Fruit fly (Drosophila melanogaster) ovary, adult (tissue): ENCODE data around the gene CG32228.
A peak's percentile ranks its signal among the peaks of the same experiment; 100 is the strongest.

Experiments used
- CG17801 ChIP-seq: fragments of 200-800 bp; optimal IDR thresholded peaks from 2 replicates; lab custom pipeline; 2019; ENCODE audit warnings: missing biosample characterization, mild to moderate bottlenecking, missing genetic modification characterization, moderate library complexity; ENCODE audit not compliant: partially characterized antibody

Gene CG32228

dm6 chr3L:20265514-20265913 lies at the start of gene CG32228:
TSS of gene CG32228 (plus strand) at chr3L:20265814.
- TF ChIP-seq CG17801 (GFP tag; lab: Kevin White, UChicago): no peak

dm6 chr3L:20220374-20220773 lies 45.2 kb upstream of the CG32228 start, which contains the start of gene CG6933:
TSS of gene CG6933 (minus strand) at chr3L:20220420.
- TF ChIP-seq CG17801 (GFP tag; lab: Kevin White, UChicago): no peak

DNA sequence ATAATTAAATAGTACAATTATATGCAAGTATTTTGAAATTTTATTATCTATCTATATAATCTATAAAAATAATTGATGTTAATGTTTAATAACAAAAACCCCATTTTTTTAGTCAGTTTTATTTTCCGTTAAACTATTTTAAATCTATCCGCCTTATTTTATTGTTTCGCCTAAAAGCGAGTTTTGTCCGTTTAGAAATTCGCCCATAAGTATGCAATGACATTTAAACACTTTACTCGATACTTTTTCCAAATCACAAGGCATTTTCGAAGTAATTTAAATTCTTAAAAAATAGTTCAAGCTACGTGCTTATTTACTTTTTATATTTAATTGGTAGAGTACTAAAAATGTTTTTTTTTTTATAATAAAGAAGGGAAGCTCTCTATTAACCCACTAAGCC lies 44.7 kb upstream of the CG32228 start:
- no peak for TF ChIP-seq CG17801 (GFP tag; lab: Kevin White, UChicago)

DNA sequence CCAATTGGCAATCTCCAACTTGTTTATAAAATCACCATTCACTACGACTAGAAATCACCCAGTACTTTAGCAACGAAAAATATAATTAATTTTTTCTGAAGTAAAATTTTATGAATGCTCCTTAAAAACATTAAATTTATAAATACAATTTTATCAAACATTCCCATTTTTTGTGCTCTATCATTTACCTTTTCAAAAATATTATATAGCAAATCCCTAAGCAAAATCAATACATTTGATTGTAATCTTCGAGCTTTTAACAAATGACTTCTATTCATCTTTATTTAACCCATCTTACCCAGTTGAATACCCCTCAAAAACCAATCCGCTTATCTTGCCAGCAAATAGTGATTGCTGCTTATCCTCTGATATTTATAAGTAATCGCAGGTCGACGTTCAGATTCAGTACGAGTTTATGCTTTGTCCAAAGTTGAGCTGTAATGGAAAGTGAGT lies 44.2 kb upstream of the CG32228 start, which contains the start of gene CG17145:
CG17145 (plus strand) TSS at position 403 of the 453 bp plus-strand sequence.
- no peak for TF ChIP-seq CG17801 (GFP tag; lab: Kevin White, UChicago)

DNA sequence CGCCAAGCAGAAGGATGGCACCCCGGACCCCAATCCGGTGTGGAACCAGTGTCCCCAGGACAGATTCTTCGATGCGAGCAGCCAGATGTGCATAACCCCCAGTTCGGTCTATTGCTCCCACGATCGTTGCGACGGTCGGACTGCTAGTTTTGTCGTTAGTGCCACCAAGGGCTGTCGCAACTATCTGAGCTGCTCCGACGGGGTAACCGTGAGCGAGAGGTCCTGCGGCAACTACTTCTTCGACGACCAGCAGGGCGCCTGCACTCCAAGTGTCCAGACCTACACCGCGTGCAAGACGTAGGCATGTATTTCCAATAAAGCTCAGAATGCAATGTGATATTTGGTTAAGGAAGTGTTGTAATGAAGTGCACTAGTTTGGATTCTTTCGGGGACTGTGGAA lies 43.0 kb upstream of the CG32228 start:
- no peak for TF ChIP-seq CG17801 (GFP tag; lab: Kevin White, UChicago)

- no peak for TF ChIP-seq CG17801 (GFP tag; lab: Kevin White, UChicago)
These were observed 42.1 kb upstream of the CG32228 start, which contains the start of gene CG17147 for dm6 chr3L:20223398-20223951. TSS of gene CG17147 (plus strand) at chr3L:20223932.

dm6 chr3L:20226153-20226552 lies 39.5 kb upstream of the CG32228 start:
- peak; percentile 35 for TF ChIP-seq CG17801 (GFP tag; lab: Kevin White, UChicago)

DNA sequence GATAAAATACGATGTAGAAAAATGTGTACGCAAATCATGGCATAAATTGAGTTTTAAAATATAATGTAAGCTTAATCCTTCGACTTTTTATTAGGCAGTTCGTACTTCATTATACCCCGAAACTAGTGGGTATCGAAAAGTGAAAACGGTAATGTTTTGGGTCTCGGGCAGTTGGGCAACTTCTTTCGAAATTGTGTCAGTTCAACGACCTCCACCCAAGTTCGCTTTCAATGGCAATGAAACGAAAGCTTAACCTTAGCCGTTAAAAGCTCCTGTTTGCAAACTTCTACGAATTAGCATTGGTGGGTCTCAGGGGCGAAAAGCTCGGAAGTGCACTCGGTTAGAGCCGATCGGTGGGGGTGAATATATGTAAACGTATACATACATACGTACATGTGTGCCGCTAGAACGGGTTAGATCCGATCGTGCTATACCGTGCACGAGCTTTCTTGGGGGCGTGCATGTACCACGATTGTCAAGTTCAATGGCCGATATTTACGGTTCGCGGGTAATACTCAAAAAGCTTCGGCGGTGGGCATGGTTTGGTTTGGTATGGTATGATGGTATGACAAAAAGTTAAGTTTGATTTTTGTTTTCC lies 35.3 kb upstream of the CG32228 start:
- TF ChIP-seq CG17801 (GFP tag; lab: Kevin White, UChicago): no peak

dm6 chr3L:20231369-20231768 lies 34.2 kb upstream of the CG32228 start, which contains the start of gene CG13813:
TSS of gene CG13813 (plus strand) at chr3L:20231669.
- TF ChIP-seq CG17801 (GFP tag; lab: Kevin White, UChicago): no peak

DNA sequence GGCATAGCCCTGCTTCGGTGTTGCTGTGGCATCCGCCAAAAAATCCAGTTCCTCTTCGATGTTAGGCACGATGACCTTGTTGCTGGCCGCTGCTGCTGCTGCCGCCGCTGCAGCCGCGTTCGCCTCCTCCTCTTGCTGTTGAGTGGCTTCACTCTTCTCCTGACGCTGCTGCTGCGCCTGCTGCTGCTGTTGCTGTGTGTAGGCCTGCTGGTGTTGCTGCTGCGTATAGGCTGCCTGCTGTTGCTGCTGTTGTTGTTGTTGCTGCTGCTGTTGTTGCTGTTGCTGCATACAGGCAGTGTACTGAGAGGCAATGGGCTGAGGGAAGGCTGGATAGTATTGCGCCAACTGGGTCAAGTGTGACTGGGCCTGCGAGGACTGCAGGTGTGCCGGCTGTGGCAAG lies 28.4 kb upstream of the CG32228 start:
- TF ChIP-seq CG17801 (GFP tag; lab: Kevin White, UChicago): no peak

DNA sequence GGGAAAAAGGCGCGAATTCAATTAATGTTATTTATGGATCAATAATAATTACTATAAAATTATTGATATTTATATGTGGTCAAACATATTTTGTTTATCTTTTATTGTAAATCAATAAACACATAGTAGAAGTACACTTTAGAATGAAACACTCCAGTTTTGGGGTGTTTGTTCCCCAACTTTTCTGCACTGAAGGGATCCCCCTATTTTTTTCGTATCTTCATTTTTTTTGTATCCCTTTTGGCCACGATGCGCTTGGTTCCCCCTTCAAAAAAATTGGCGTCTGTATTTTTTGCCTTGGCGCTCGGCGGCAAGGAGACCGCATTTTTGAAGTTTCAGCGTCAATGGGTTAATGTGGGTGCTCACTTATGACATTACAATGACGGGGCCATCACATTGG lies 24.9 kb upstream of the CG32228 start, which contains the start of gene Clc:
Clc (plus strand) TSS at position 301 of the 400 bp plus-strand sequence.
- no peak for TF ChIP-seq CG17801 (GFP tag; lab: Kevin White, UChicago)

- TF ChIP-seq CG17801 (GFP tag; lab: Kevin White, UChicago): no peak
These were observed 24.2 kb upstream of the CG32228 start, which contains the start of the genes CG6951 and CG17233 for dm6 chr3L:20241163-20241970. TSS of gene CG6951 (plus strand) at chr3L:20241267. TSS of gene CG17233 (minus strand) at chr3L:20241903.

DNA sequence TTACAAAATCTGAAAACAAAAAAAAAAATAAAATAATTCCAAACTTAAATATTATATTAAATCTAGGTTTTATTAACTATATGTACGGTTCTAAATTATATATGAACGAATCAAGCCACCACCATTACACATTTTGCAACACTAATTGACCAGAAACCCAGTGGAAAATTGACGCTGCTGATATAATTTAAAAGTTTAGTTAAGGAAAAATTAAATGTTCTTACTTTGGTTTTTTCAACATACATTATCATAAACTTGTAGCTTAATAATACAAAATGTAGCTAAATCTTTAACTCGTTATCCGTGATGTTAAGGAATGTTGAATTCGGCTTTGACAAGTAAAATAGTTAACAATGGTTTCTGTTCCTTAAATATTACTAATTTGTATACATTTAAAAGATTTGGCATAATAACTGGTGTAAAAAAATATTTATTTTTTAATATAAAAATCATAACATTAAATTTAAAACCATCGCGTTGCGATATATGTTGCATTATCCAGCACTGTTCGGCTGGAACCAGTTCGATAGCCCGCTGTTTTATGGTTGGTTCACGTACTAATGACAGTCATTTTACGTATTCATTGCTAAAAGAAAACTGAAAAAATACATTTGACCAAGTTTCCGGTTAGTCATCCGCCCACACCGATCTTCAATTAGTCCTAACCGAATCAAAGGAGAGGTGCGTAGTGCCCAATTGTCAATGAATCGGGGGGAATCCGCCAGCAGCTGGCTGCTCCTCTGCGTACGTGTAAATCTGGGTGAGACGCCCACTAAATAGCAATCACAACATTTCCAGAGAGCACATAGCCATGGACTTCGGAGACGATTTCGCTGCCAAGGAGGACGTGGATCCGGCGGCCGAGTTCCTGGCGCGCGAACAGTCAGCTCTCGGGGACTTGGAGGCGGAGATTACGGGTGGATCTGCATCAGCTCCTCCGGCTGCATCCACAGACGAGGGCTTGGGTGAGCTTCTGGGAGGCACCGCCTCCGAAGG lies 23.3 kb upstream of the CG32228 start:
- peak; percentile 43 for TF ChIP-seq CG17801 (GFP tag; lab: Kevin White, UChicago)
